Worm (Caenorhabditis elegans): ENCODE measurements around the gene twk-36.

The twk-36 gene

ce11 chrV:17695802-17696201 is 51.1 kb downstream of the twk-36 start, which contains the start of gene Y26G10.1:
TSS of gene Y26G10.1 (minus strand) at chrV:17695902.
- TF ChIP-seq dpff-1 (tag; optimal IDR thresholded peaks at IDR 0.05) (no peak), C06A6.2 (GFP tag; conservative IDR thresholded peaks at IDR 0.05) (no peak), B0019.2 (GFP tag; conservative IDR thresholded peaks at IDR 0.05) (no peak), T07F8.4 (tag; optimal IDR thresholded peaks at IDR 0.05) (no peak), aptf-3 (GFP tag; IDR thresholded peaks at IDR 0.05) (no peak), F57A8.1 (GFP tag; optimal IDR thresholded peaks at IDR 0.05) (no peak), gei-17 (GFP tag; optimal IDR thresholded peaks at IDR 0.05) (no peak), snpc-4 (GFP tag; optimal IDR thresholded peaks at IDR 0.05) (no peak), snpc-4 (tag; optimal IDR thresholded peaks at IDR 0.05) (no peak), ceh-40 (GFP tag; IDR thresholded peaks at IDR 0.05) (no peak), hmg-1.2 (GFP tag; IDR thresholded peaks at IDR 0.05) (no peak), efl-1 (GFP tag; optimal IDR thresholded peaks at IDR 0.05) (no peak), zfh-2 (GFP tag; conservative IDR thresholded peaks at IDR 0.05) (no peak), lag-1 (GFP tag; IDR thresholded peaks at IDR 0.05) (no peak), ztf-3 (GFP tag; optimal IDR thresholded peaks at IDR 0.05) (no peak), nfyb-1 (GFP tag; IDR thresholded peaks at IDR 0.05) (no peak), F52B5.7 (tag; optimal IDR thresholded peaks at IDR 0.05) (no peak), hlh-12 (tag; optimal IDR thresholded peaks at IDR 0.05) (no peak), nfya-1 (tag; optimal IDR thresholded peaks at IDR 0.05; ENCODE audit: borderline replicate concordance, insufficient read depth) (no peak)

DNA sequence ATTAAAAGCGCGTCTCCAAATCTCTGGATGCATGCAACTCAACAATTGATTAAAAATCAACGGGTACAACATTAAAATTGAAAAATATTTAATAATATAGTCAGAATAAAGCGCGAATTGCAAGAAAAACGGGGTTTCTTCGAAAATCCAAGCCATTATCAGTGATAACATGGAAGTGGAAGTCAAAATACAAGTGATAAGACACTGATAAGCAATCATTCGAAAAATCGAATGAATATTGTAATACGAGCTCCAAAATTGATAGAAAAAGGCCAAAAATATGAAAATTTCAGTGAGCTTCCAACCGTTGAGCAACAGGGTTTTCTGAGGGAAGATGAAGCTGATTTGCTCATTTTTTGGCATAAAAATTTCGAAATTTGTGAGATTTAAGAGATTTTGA is 52.6 kb downstream of the twk-36 start:
- TF ChIP-seq lin-35 (GFP tag; optimal IDR thresholded peaks at IDR 0.05) (no peak), tbx-9 (tag; optimal IDR thresholded peaks at IDR 0.05; ENCODE audit: borderline replicate concordance) (no peak)

All from whole organism, young adult.